Worm (Caenorhabditis elegans) whole organism, midembryonic: Measurements from ENCODE around the gene F54B11.4.

Experiments
- cog-1 ChIP-seq: sonication (generic microtip); optimal IDR thresholded peaks from 2 replicates; lab custom pipeline; 2016; ENCODE audit warnings: missing genetic modification characterization, missing compliant biosample characterization
- klf-2 ChIP-seq: fragments of 200-800 bp; sonication (Bioruptor generic); conservative IDR thresholded peaks from 2 replicates; pipeline ENCODE4 v1.3.6; 2022; ENCODE audit warnings: missing genetic modification reagents, missing genetic modification characterization, missing compliant biosample characterization
- ref-1 ChIP-seq: fragments of 200-800 bp; sonication (Bioruptor generic); conservative IDR thresholded peaks from 2 replicates; pipeline ENCODE4 v1.3.6; 2022; ENCODE audit warnings: missing genetic modification reagents, missing genetic modification characterization, missing compliant biosample characterization
- tab-1 ChIP-seq: fragments of 200-800 bp; sonication (Bioruptor generic); IDR thresholded peaks from 2 replicates; pipeline ENCODE4 v1.3.6; 2022; ENCODE audit warnings: missing genetic modification characterization, missing compliant biosample characterization
- ztf-23 ChIP-seq: fragments of 200-800 bp; sonication (Bioruptor generic); IDR thresholded peaks from 2 replicates; pipeline ENCODE4 v1.3.6; 2022; ENCODE audit warnings: missing genetic modification reagents, missing genetic modification characterization, missing compliant biosample characterization

- TF ChIP-seq cog-1 (tag; lab: Kevin White, UChicago), result no peak
- no peak for TF ChIP-seq ref-1
- TF ChIP-seq tab-1, result no peak
- TF ChIP-seq ztf-23 (GFP tag; lab: Robert Waterston, UW), result no peak
- TF ChIP-seq klf-2 (GFP tag; lab: Robert Waterston, UW), result no peak
Observed at ce11 chrX:13550890-13551289, 41.6 kb upstream of the F54B11.4 start, which contains the start of gene odr-1.
